Fruit fly (Drosophila melanogaster) whole organism, embryonic: ENCODE results near the gene CG18281.

Experiments
- Asciz ChIP-seq: fragments of 200-800 bp; sonication (Bioruptor generic); optimal IDR thresholded peaks from 2 replicates; lab custom pipeline; 2017; ENCODE audit warnings: missing biosample characterization, mild to moderate bottlenecking, missing genetic modification characterization, missing genetic modification reagents
- Awh ChIP-seq: fragments of 200-800 bp; sonication (Bioruptor generic); IDR thresholded peaks from 2 replicates; pipeline ENCODE4, ENCODE4 v1.3.6; 2022; ENCODE audit warnings: missing biosample characterization, missing genetic modification characterization
- Bteb2 ChIP-seq: fragments of 200-800 bp; sonication (Bioruptor generic); optimal IDR thresholded peaks from 2 replicates; lab custom pipeline; 2016; ENCODE audit warnings: missing biosample characterization, missing genetic modification characterization
- CG14667 ChIP-seq: fragments of 200-800 bp; sonication (Bioruptor generic); IDR thresholded peaks from 2 replicates; pipeline ENCODE4 v1.3.6; 2022; ENCODE audit warnings: missing biosample characterization, missing genetic modification characterization
- CG14710 ChIP-seq: fragments of 200-800 bp; sonication (Bioruptor generic); optimal IDR thresholded peaks from 3 replicates; lab custom pipeline; 2019; ENCODE audit warnings: missing biosample characterization, mild to moderate bottlenecking, missing genetic modification characterization, moderate library complexity
- CG15011 ChIP-seq: fragments of 200-800 bp; sonication (Bioruptor generic); optimal IDR thresholded peaks from 3 replicates; lab custom pipeline; 2018; ENCODE audit warnings: missing biosample characterization, mild to moderate bottlenecking, missing genetic modification characterization
- CG15269 ChIP-seq: fragments of 200-800 bp; sonication (Bioruptor generic); optimal IDR thresholded peaks from 2 replicates; lab custom pipeline; 2018; ENCODE audit warnings: missing biosample characterization, mild to moderate bottlenecking, missing genetic modification characterization, moderate library complexity
- CG31224 ChIP-seq: fragments of 200-800 bp; sonication (Bioruptor generic); IDR thresholded peaks from 2 replicates; pipeline ENCODE4 v1.3.6; 2022; ENCODE audit warnings: missing biosample characterization, missing genetic modification characterization
- CG6683 ChIP-seq: fragments of 200-800 bp; sonication (Bioruptor generic); optimal IDR thresholded peaks from 2 replicates; lab custom pipeline; 2017; ENCODE audit warnings: missing biosample characterization, mild to moderate bottlenecking, missing genetic modification characterization, missing genetic modification reagents
- CkIIα-i1 ChIP-seq: fragments of 200-800 bp; sonication (Bioruptor generic); IDR thresholded peaks from 2 replicates; pipeline ENCODE4 v1.3.6; 2022; ENCODE audit warnings: missing biosample characterization, missing genetic modification characterization
- Poxn ChIP-seq: fragments of 200-800 bp; sonication (Bioruptor generic); IDR thresholded peaks from 2 replicates; pipeline ENCODE4 v1.3.6; 2022; ENCODE audit warnings: missing biosample characterization, missing genetic modification characterization
- ato ChIP-seq: fragments of 200-800 bp; sonication (Bioruptor generic); IDR thresholded peaks from 2 replicates; pipeline ENCODE4 v1.3.6; 2022; ENCODE audit warnings: missing biosample characterization, missing genetic modification characterization; ENCODE audit not compliant: partially characterized antibody
- bsh ChIP-seq, 2 experiments: fragments of 200-800 bp; sonication (Bioruptor generic); optimal IDR thresholded peaks; 2 replicates each; lab custom pipeline; 2017 to 2018; ENCODE audit warnings: mild to moderate bottlenecking in 2 of 2, missing biosample characterization in 2 of 2, missing genetic modification characterization in 2 of 2, moderate library complexity in 1 of 2
- caup ChIP-seq: fragments of 200-800 bp; sonication (Bioruptor generic); optimal IDR thresholded peaks from 3 replicates; lab custom pipeline; 2017; ENCODE audit warnings: missing biosample characterization, mild to moderate bottlenecking, missing genetic modification characterization, moderate library complexity; ENCODE audit not compliant: severe bottlenecking
- corto ChIP-seq: fragments of 200-800 bp; sonication (Bioruptor generic); optimal IDR thresholded peaks from 2 replicates; lab custom pipeline; 2016; ENCODE audit warnings: missing biosample characterization, mild to moderate bottlenecking, missing genetic modification characterization, moderate library complexity
- dimm ChIP-seq: fragments of 200-800 bp; sonication (Bioruptor generic); IDR thresholded peaks from 2 replicates; pipeline ENCODE4 v1.3.6; 2022; ENCODE audit warnings: missing biosample characterization, missing genetic modification characterization
- disco-r ChIP-seq: fragments of 200-800 bp; sonication (Bioruptor generic); optimal IDR thresholded peaks from 2 replicates; lab custom pipeline; 2016; ENCODE audit warnings: missing biosample characterization, missing genetic modification characterization
- esg ChIP-seq: fragments of 200-800 bp; sonication (Bioruptor generic); conservative IDR thresholded peaks from 2 replicates; pipeline ENCODE4 v1.3.6; 2022; ENCODE audit warnings: missing biosample characterization, missing genetic modification characterization
- fd96Cb ChIP-seq: fragments of 200-800 bp; sonication (Bioruptor generic); optimal IDR thresholded peaks from 2 replicates; lab custom pipeline; 2018; ENCODE audit warnings: missing biosample characterization, mild to moderate bottlenecking, missing genetic modification characterization, moderate library complexity
- fu2 ChIP-seq: fragments of 200-800 bp; sonication (Bioruptor generic); optimal IDR thresholded peaks from 2 replicates; lab custom pipeline; 2016; ENCODE audit warnings: missing biosample characterization, missing genetic modification characterization
- grn ChIP-seq: fragments of 200-800 bp; sonication (Bioruptor generic); optimal IDR thresholded peaks from 3 replicates; lab custom pipeline; 2017; ENCODE audit warnings: missing biosample characterization, missing genetic modification characterization
- ind ChIP-seq: fragments of 200-800 bp; sonication (Bioruptor generic); optimal IDR thresholded peaks from 3 replicates; lab custom pipeline; 2016; ENCODE audit warnings: missing biosample characterization, missing genetic modification characterization
- insv ChIP-seq, 2 experiments: fragments of 200-800 bp; sonication (Bioruptor generic); optimal IDR thresholded peaks; 3 replicates each; lab custom pipeline; 2016 to 2018; ENCODE audit warnings: missing biosample characterization in 2 of 2, missing genetic modification characterization in 2 of 2
- inv ChIP-seq: fragments of 200-800 bp; sonication (Bioruptor generic); IDR thresholded peaks from 2 replicates; pipeline ENCODE4 v1.3.6; 2022; ENCODE audit warnings: missing biosample characterization, missing genetic modification characterization; ENCODE audit not compliant: partially characterized antibody
- lbe ChIP-seq: fragments of 200-800 bp; sonication (Bioruptor generic); optimal IDR thresholded peaks from 2 replicates; lab custom pipeline; 2016; ENCODE audit warnings: missing biosample characterization, mild to moderate bottlenecking, missing genetic modification characterization
- nom ChIP-seq: fragments of 200-800 bp; sonication (Bioruptor generic); optimal IDR thresholded peaks from 2 replicates; lab custom pipeline; 2017; ENCODE audit warnings: missing biosample characterization, missing genetic modification characterization, mild to moderate bottlenecking, moderate library complexity, missing genetic modification reagents
- oc ChIP-seq: fragments of 200-800 bp; sonication (Bioruptor generic); optimal IDR thresholded peaks from 2 replicates; lab custom pipeline; 2018; ENCODE audit warnings: missing biosample characterization, mild to moderate bottlenecking, missing genetic modification characterization, moderate library complexity
- tin ChIP-seq: fragments of 200-800 bp; sonication (Bioruptor generic); optimal IDR thresholded peaks from 3 replicates; lab custom pipeline; 2016; ENCODE audit warnings: missing biosample characterization, missing genetic modification characterization

The CG18281 gene

dm6 chr3L:20548201-20548854 lies 48.7 kb downstream of the CG18281 start (continued):
- no peak for TF ChIP-seq Poxn (GFP tag; lab: Robert Waterston, UW)
- no peak for TF ChIP-seq CG31224 (GFP tag; lab: Robert Waterston, UW)
- peak; percentile 33 for TF ChIP-seq oc
- peak; percentile 2 for TF ChIP-seq CG15269 (tag; lab: Kevin White, UChicago)
- TF ChIP-seq CkIIα-i1 = no peak
- TF ChIP-seq esg (GFP tag; lab: Robert Waterston, UW) = no peak
- TF ChIP-seq Bteb2 = no peak
- TF ChIP-seq fd96Cb = no peak
- peak; percentile 73 for TF ChIP-seq Awh
- TF ChIP-seq ind (GFP tag; lab: Kevin White, UChicago) = no peak
- no peak for TF ChIP-seq CG6683 (GFP tag; lab: Kevin White, UChicago)
- TF ChIP-seq caup (GFP tag; lab: Kevin White, UChicago) = no peak
- no peak for TF ChIP-seq CG15011 (GFP tag; lab: Kevin White, UChicago)
- TF ChIP-seq insv (GFP tag; optimal IDR thresholded peaks at IDR 0.05; lab: Kevin White, UChicago) = no peak
- TF ChIP-seq Asciz (GFP tag; lab: Kevin White, UChicago) = no peak
- no peak for TF ChIP-seq inv
- TF ChIP-seq fu2 = no peak
- no peak for TF ChIP-seq CG14710
- TF ChIP-seq dimm (GFP tag; lab: Robert Waterston, UW) = no peak

dm6 chr3L:20549358-20549757 lies 49.7 kb downstream of the CG18281 start:
- TF ChIP-seq disco-r (no peak), grn (GFP tag; lab: Kevin White, UChicago) (peak; percentile 24), nom (GFP tag; lab: Kevin White, UChicago) (peak; percentile 17), lbe (GFP tag; lab: Kevin White, UChicago) (peak; percentile 37), bsh (GFP tag; optimal IDR thresholded peaks at IDR 0.05; lab: Kevin White, UChicago) (peak in 1 of 2 experiments; percentile 24), tin (GFP tag; lab: Kevin White, UChicago) (no peak), corto (GFP tag; lab: Kevin White, UChicago) (peak; percentile 45), ato (GFP tag; lab: Robert Waterston, UW) (no peak), CG14667 (GFP tag; lab: Robert Waterston, UW) (no peak)
- TF ChIP-seq, all 482 proteins: peak for 5
